Worm (Caenorhabditis elegans) whole organism, midembryonic: Measurements from ENCODE around the gene ceh-24.

Experiments used
- T22C8.4 ChIP-seq: fragments of 200-800 bp; sonication (Bioruptor generic); IDR thresholded peaks from 2 replicates; pipeline ENCODE4 v1.3.6; 2022; ENCODE audit warnings: missing genetic modification characterization, missing compliant biosample characterization
- cog-1 ChIP-seq: sonication (generic microtip); optimal IDR thresholded peaks from 2 replicates; lab custom pipeline; 2016; ENCODE audit warnings: missing genetic modification characterization, missing compliant biosample characterization
- flt-1 ChIP-seq: fragments of 200-800 bp; sonication (Bioruptor generic); IDR thresholded peaks from 2 replicates; pipeline ENCODE4 v1.3.6; 2022; ENCODE audit warnings: missing genetic modification characterization, missing compliant biosample characterization
- klf-2 ChIP-seq: fragments of 200-800 bp; sonication (Bioruptor generic); conservative IDR thresholded peaks from 2 replicates; pipeline ENCODE4 v1.3.6; 2022; ENCODE audit warnings: missing genetic modification reagents, missing genetic modification characterization, missing compliant biosample characterization
- med-1 ChIP-seq: sonication (generic microtip); optimal IDR thresholded peaks from 2 replicates; lab custom pipeline; 2017; ENCODE audit warnings: missing genetic modification characterization, mild to moderate bottlenecking, missing compliant biosample characterization, antibody characterized with exemption, missing genetic modification reagents; ENCODE audit not compliant: insufficient read depth
- ref-1 ChIP-seq: fragments of 200-800 bp; sonication (Bioruptor generic); conservative IDR thresholded peaks from 2 replicates; pipeline ENCODE4 v1.3.6; 2022; ENCODE audit warnings: missing genetic modification reagents, missing genetic modification characterization, missing compliant biosample characterization
- tab-1 ChIP-seq: fragments of 200-800 bp; sonication (Bioruptor generic); IDR thresholded peaks from 2 replicates; pipeline ENCODE4 v1.3.6; 2022; ENCODE audit warnings: missing genetic modification characterization, missing compliant biosample characterization
- ztf-23 ChIP-seq: fragments of 200-800 bp; sonication (Bioruptor generic); IDR thresholded peaks from 2 replicates; pipeline ENCODE4 v1.3.6; 2022; ENCODE audit warnings: missing genetic modification reagents, missing genetic modification characterization, missing compliant biosample characterization
- ztf-29 ChIP-seq: fragments of 200-800 bp; sonication (Bioruptor generic); IDR thresholded peaks from 2 replicates; pipeline ENCODE4 v1.3.6; 2022; ENCODE audit warnings: missing genetic modification reagents, missing genetic modification characterization, missing compliant biosample characterization

Gene ceh-24

DNA sequence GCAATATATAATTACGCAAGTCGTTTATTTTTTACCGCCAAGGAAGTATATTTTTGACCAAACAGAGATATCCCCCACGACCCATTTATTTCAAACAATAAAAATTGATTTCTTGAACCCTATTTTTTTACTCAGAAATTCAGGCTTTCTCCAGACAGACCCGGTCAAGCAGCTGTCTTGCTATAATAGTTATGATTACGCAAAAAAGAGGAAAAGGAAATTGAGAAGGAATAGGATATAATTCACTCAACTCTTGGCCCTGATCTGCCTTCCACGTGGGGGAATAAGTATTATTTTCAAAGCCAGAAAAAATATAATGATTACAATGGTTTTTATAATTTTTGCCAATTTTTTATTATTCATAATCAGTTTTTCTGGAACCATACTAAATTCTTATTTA, 44.1 kb downstream of the ceh-24 start, which contains the start of gene srx-136:
TSS of gene srx-136 (plus strand) at position 301 of the 400 bp plus-strand sequence.
- TF ChIP-seq cog-1 (tag; lab: Kevin White, UChicago) (no peak), flt-1 (no peak), ztf-23 (GFP tag; lab: Robert Waterston, UW) (no peak), T22C8.4 (GFP tag; lab: Robert Waterston, UW) (no peak), ref-1 (no peak), med-1 (no peak), klf-2 (no peak), tab-1 (GFP tag; lab: Robert Waterston, UW) (no peak), ztf-29 (GFP tag; lab: Robert Waterston, UW) (no peak)

- TF ChIP-seq tab-1 (GFP tag; lab: Robert Waterston, UW) (no peak), ztf-23 (GFP tag; lab: Robert Waterston, UW) (no peak), T22C8.4 (GFP tag; lab: Robert Waterston, UW) (no peak), cog-1 (tag; lab: Kevin White, UChicago) (no peak), ztf-29 (GFP tag; lab: Robert Waterston, UW) (no peak), flt-1 (no peak), ref-1 (no peak), klf-2 (no peak), med-1 (no peak)
Observed at ce11 chrV:13858906-13859305, 45.9 kb downstream of the ceh-24 start, which contains the start of gene srx-135. Gene srx-135 (plus strand): TSS chrV:13859206.

- TF ChIP-seq T22C8.4 (GFP tag; lab: Robert Waterston, UW): no peak
- no peak for TF ChIP-seq med-1
- TF ChIP-seq ref-1: no peak
- TF ChIP-seq tab-1 (GFP tag; lab: Robert Waterston, UW): no peak
- TF ChIP-seq ztf-29 (GFP tag; lab: Robert Waterston, UW): no peak
- no peak for TF ChIP-seq flt-1
- TF ChIP-seq cog-1 (tag; lab: Kevin White, UChicago): no peak
- no peak for TF ChIP-seq klf-2
- TF ChIP-seq ztf-23 (GFP tag; lab: Robert Waterston, UW): no peak
Observed at ce11 chrV:13862505-13862904, 49.5 kb downstream of the ceh-24 start, which contains the start of gene srx-137. Gene srx-137 (plus strand): TSS chrV:13862805.

ce11 chrV:13863700-13864099, 50.7 kb downstream of the ceh-24 start:
- TF ChIP-seq flt-1 (no peak), tab-1 (GFP tag; lab: Robert Waterston, UW) (no peak), cog-1 (tag; lab: Kevin White, UChicago) (no peak), ztf-23 (GFP tag; lab: Robert Waterston, UW) (no peak), ztf-29 (GFP tag; lab: Robert Waterston, UW) (no peak), ref-1 (no peak)
